Worm (Caenorhabditis elegans): ENCODE results near the gene C06A6.7.

The C06A6.7 gene

DNA sequence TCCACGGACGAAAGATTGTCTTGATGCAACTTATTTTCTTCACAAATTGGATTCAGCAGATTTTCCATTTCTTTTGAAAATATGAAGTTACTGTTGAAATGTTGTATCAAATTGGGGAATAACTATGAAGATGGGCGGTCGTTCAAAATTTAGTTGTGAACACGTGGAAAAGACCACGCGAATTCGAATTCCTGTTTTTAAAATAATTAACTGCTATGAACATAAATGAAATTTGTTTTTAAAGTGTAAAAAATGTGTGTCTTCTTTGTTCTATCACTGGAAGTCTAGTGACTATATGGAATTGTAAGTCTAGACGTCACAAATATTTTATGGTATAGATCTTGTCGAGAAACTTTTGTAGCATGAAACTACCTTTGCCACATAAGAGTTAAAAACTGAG is at the start of gene C06A6.7:
Gene C06A6.7, minus strand, starts transcription at position 101 of the 400 bp plus-strand sequence.
- TF ChIP-seq ceh-83 (GFP tag; optimal IDR thresholded peaks at IDR 0.05): no peak

DNA sequence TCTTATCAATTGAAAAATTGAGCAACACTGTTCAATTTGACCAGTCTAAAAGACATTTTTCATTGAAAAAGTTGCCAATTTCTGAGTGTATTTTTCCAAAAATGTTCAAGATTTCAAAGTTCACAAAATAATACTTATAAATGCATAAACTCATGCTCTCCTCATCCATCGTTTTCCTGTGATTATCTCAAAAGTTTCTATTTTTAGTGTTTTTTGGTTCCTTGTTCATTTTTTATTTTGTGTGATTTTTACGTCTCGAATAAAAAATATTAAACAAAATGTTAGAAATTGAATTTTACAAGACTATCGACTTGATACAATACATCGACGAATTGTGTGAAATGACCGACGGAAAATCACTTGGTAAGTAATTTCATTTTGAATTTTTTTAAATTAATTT is 43.4 kb upstream of the C06A6.7 start, which contains the start of gene atic-1:
Gene atic-1, plus strand, starts transcription at position 301 of the 400 bp plus-strand sequence.
- TF ChIP-seq ceh-39 (tag; optimal IDR thresholded peaks at IDR 0.05) (no peak), flh-1 (GFP tag; optimal IDR thresholded peaks at IDR 0.05) (no peak), snpc-4 (tag; optimal IDR thresholded peaks at IDR 0.05) (no peak), unc-62 (GFP tag; optimal IDR thresholded peaks at IDR 0.05) (no peak), nhr-2 (tag; optimal IDR thresholded peaks at IDR 0.05) (no peak), nhr-12 (tag; optimal IDR thresholded peaks at IDR 0.05) (no peak), drap-1 (GFP tag; optimal IDR thresholded peaks at IDR 0.05) (no peak), ceh-83 (GFP tag; optimal IDR thresholded peaks at IDR 0.05) (no peak), elt-3 (tag; optimal IDR thresholded peaks at IDR 0.05) (no peak), mep-1 (tag; optimal IDR thresholded peaks at IDR 0.05) (no peak), ceh-43 (GFP tag; optimal IDR thresholded peaks at IDR 0.05) (no peak), nhr-237 (tag; optimal IDR thresholded peaks at IDR 0.05) (no peak), blmp-1 (tag; optimal IDR thresholded peaks at IDR 0.05) (no peak)

DNA sequence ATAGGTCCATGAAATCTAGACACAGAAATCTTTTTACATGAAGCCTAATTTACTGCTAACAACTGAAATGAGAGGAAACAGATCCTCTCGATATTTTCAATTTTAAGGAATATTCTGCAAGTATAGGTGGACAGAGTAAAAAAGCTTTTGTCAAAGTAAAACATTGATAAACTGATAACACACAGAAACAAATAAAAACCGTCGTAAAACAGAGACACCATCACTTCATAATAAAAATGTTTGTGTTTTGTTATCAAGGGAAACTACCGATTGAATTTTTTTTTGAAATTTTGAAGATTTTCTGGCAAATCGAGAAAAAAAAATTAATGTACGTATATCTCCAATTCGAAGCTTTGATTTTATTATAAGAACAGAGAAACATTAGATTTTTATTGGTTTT is 42.8 kb upstream of the C06A6.7 start:
- TF ChIP-seq nhr-76 (tag; optimal IDR thresholded peaks at IDR 0.05): no peak
- TF ChIP-seq tbx-8 (GFP tag; optimal IDR thresholded peaks at IDR 0.05): no peak
- TF ChIP-seq nhr-12 (tag; optimal IDR thresholded peaks at IDR 0.05): no peak
- no peak for TF ChIP-seq ztf-11 (tag; optimal IDR thresholded peaks at IDR 0.05)
- TF ChIP-seq M03D4.4 (tag; optimal IDR thresholded peaks at IDR 0.05): no peak
- no peak for TF ChIP-seq cnd-1 (tag; optimal IDR thresholded peaks at IDR 0.05)
- no peak for TF ChIP-seq blmp-1 (tag; optimal IDR thresholded peaks at IDR 0.05)

DNA sequence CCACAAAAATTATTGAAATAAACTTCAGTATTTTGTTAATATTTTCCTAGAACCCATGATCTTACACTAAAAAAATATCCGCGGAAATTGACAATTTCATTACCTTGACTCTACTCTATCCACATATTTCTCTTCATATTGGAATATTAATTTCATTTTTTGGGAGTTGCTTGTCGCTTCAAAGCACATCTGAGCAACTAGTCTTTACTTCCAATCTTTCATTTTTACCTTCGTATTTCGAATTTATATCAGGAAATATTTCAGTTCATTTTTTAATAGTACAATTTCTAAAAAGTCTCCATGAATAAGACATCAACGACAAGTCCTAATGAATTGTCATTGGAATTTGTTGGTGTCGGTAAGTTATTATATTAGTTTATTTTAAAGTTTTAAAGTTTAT is 40.7 kb upstream of the C06A6.7 start, which contains the start of gene srt-73:
Gene srt-73, plus strand, starts transcription at position 301 of the 400 bp plus-strand sequence.
- no peak for TF ChIP-seq nhr-28 (tag; optimal IDR thresholded peaks at IDR 0.05)
- TF ChIP-seq pha-4 (tag; optimal IDR thresholded peaks at IDR 0.05): no peak

DNA sequence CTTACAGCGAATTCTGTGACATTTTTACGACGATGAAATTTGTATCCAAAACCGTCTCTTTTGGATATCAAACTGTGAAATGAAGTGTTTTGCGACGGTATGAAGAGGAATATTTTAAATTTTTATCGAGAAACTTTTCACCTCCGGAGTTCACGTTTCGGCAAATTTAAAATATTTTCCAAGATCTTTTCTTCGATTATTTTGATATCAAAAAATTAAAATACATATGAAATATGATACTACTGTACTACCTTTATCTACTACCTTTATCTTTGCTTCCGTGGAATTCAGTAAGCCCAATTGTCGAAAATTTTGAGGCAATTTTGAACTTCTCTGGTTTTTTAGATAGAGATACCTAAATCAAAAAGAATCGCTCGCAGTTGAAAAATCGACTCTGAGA is 39.5 kb upstream of the C06A6.7 start, which contains the start of gene kin-26:
Gene kin-26, minus strand, starts transcription at position 101 of the 400 bp plus-strand sequence.
- TF ChIP-seq unc-62 (GFP tag; optimal IDR thresholded peaks at IDR 0.05): no peak
- no peak for TF ChIP-seq zip-8 (tag; optimal IDR thresholded peaks at IDR 0.05)
- no peak for TF ChIP-seq ztf-11 (tag; optimal IDR thresholded peaks at IDR 0.05)
- no peak for TF ChIP-seq snpc-4 (tag; optimal IDR thresholded peaks at IDR 0.05)
- TF ChIP-seq nhr-237 (tag; optimal IDR thresholded peaks at IDR 0.05): no peak
- no peak for TF ChIP-seq unc-39 (tag; optimal IDR thresholded peaks at IDR 0.05)
- no peak for TF ChIP-seq hlh-1 (tag; optimal IDR thresholded peaks at IDR 0.05)
- no peak for TF ChIP-seq elt-1 (tag; optimal IDR thresholded peaks at IDR 0.05; ENCODE audit: borderline replicate concordance, insufficient read depth)
- TF ChIP-seq sptf-1 (tag; optimal IDR thresholded peaks at IDR 0.05): no peak
- no peak for TF ChIP-seq lsy-2 (tag; optimal IDR thresholded peaks at IDR 0.05)
- no peak for TF ChIP-seq nhr-76 (tag; optimal IDR thresholded peaks at IDR 0.05)
- no peak for TF ChIP-seq nhr-28 (tag; optimal IDR thresholded peaks at IDR 0.05)
- TF ChIP-seq lin-13 (tag; optimal IDR thresholded peaks at IDR 0.05): no peak
- no peak for TF ChIP-seq unc-120 (tag; optimal IDR thresholded peaks at IDR 0.05; ENCODE audit: poor library complexity, severe bottlenecking)
- no peak for TF ChIP-seq pha-4 (tag; optimal IDR thresholded peaks at IDR 0.05)
- TF ChIP-seq ceh-83 (GFP tag; optimal IDR thresholded peaks at IDR 0.05): no peak
- TF ChIP-seq ceh-43 (GFP tag; optimal IDR thresholded peaks at IDR 0.05): no peak

DNA sequence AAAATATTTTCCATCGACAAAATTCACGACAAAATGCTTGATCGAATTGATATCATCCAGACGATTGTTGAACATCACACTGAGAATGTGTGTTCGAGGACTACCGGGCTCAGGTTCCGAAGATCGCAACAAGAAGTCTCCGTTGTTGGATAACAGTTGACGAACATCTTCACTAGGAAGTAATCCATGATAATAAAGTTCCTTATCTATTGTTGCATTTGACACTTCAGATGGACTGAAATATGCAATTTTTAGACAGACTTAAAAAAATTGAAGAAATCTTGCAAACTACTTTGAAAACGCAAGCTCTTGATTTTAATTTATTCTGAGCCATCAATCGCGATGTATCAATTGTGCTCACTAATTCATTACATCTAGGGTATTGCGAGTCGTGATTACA is 38.9 kb upstream of the C06A6.7 start:
- TF ChIP-seq mls-2 (tag; optimal IDR thresholded peaks at IDR 0.05) (no peak), ham-2 (GFP tag; optimal IDR thresholded peaks at IDR 0.05) (no peak), unc-39 (tag; optimal IDR thresholded peaks at IDR 0.05) (no peak), ztf-11 (tag; optimal IDR thresholded peaks at IDR 0.05) (no peak), nhr-237 (tag; optimal IDR thresholded peaks at IDR 0.05) (no peak), snpc-4 (tag; optimal IDR thresholded peaks at IDR 0.05) (no peak), nhr-76 (tag; optimal IDR thresholded peaks at IDR 0.05) (no peak), M03D4.4 (tag; optimal IDR thresholded peaks at IDR 0.05) (no peak), unc-120 (tag; optimal IDR thresholded peaks at IDR 0.05; ENCODE audit: poor library complexity, severe bottlenecking) (no peak), lin-13 (tag; optimal IDR thresholded peaks at IDR 0.05) (no peak), flh-1 (GFP tag; optimal IDR thresholded peaks at IDR 0.05) (no peak), hlh-1 (tag; optimal IDR thresholded peaks at IDR 0.05) (no peak), sem-2 (GFP tag; optimal IDR thresholded peaks at IDR 0.05) (no peak), unc-62 (GFP tag; optimal IDR thresholded peaks at IDR 0.05) (no peak), pha-4 (tag; optimal IDR thresholded peaks at IDR 0.05) (no peak), ceh-39 (tag; optimal IDR thresholded peaks at IDR 0.05) (no peak), mab-5 (tag; optimal IDR thresholded peaks at IDR 0.05) (no peak)

Measured in whole organism, mixed stage, embryonic.